Fruit fly (Drosophila melanogaster) whole organism, embryonic: Measurements from ENCODE around the gene CG32428.
A peak's percentile ranks its signal among the peaks of the same experiment; 100 is the strongest.

Experiments
- ATbp ChIP-seq: fragments of 200-800 bp; sonication (Bioruptor generic); optimal IDR thresholded peaks from 2 replicates; lab custom pipeline; 2017; ENCODE audit warnings: missing biosample characterization, mild to moderate bottlenecking, missing genetic modification characterization, missing genetic modification reagents
- Blimp-1 ChIP-seq: fragments of 200-800 bp; sonication (Bioruptor generic); optimal IDR thresholded peaks from 3 replicates; lab custom pipeline; 2018; ENCODE audit warnings: missing biosample characterization, missing genetic modification characterization, mild to moderate bottlenecking, moderate library complexity, missing genetic modification reagents
- CG10462 ChIP-seq: fragments of 200-800 bp; sonication (Bioruptor generic); optimal IDR thresholded peaks from 2 replicates; lab custom pipeline; 2016; ENCODE audit warnings: missing biosample characterization, missing genetic modification characterization
- CG10565 ChIP-seq: fragments of 200-800 bp; sonication (Bioruptor generic); optimal IDR thresholded peaks from 3 replicates; lab custom pipeline; 2016; ENCODE audit warnings: missing biosample characterization, mild to moderate bottlenecking, missing genetic modification characterization
- CG11247 ChIP-seq: fragments of 200-800 bp; sonication (Bioruptor generic); IDR thresholded peaks from 2 replicates; pipeline ENCODE4 v1.3.6; 2022; ENCODE audit warnings: missing biosample characterization, missing genetic modification characterization
- CG11696 ChIP-seq: fragments of 200-800 bp; sonication (Bioruptor generic); IDR thresholded peaks from 2 replicates; pipeline ENCODE4 v1.3.6; 2022; ENCODE audit warnings: missing biosample characterization, missing genetic modification characterization
- CG12299 ChIP-seq: fragments of 200-800 bp; sonication (Bioruptor generic); optimal IDR thresholded peaks from 2 replicates; lab custom pipeline; 2018; ENCODE audit warnings: missing biosample characterization, mild to moderate bottlenecking, missing genetic modification characterization
- CG1233 ChIP-seq: fragments of 200-800 bp; sonication (Bioruptor generic); optimal IDR thresholded peaks from 4 replicates; lab custom pipeline; 2018; ENCODE audit warnings: missing biosample characterization, mild to moderate bottlenecking, missing genetic modification characterization
- CG15514 ChIP-seq: fragments of 200-800 bp; sonication (Bioruptor generic); optimal IDR thresholded peaks from 3 replicates; lab custom pipeline; 2017; ENCODE audit warnings: missing biosample characterization, missing genetic modification characterization, mild to moderate bottlenecking, moderate library complexity, missing genetic modification reagents
- CG1603 ChIP-seq: fragments of 200-800 bp; sonication (Bioruptor generic); optimal IDR thresholded peaks from 2 replicates; lab custom pipeline; 2019; ENCODE audit warnings: missing biosample characterization, mild to moderate bottlenecking, missing genetic modification characterization, moderate library complexity
- CG17385 ChIP-seq: fragments of 200-800 bp; sonication (Bioruptor generic); optimal IDR thresholded peaks from 3 replicates; lab custom pipeline; 2018; ENCODE audit warnings: missing biosample characterization, mild to moderate bottlenecking, missing genetic modification characterization
- CG17612 ChIP-seq: fragments of 200-800 bp; sonication (Bioruptor generic); IDR thresholded peaks from 2 replicates; pipeline ENCODE4 v1.3.6; 2022; ENCODE audit warnings: missing biosample characterization, missing genetic modification characterization
- CG34224 ChIP-seq: fragments of 200-800 bp; sonication (Bioruptor generic); IDR thresholded peaks from 3 replicates; pipeline ENCODE4 v1.3.6; 2022; ENCODE audit warnings: missing biosample characterization, missing genetic modification characterization; ENCODE audit not compliant: partially characterized antibody
- CG34376 ChIP-seq: fragments of 200-800 bp; sonication (Bioruptor generic); optimal IDR thresholded peaks from 2 replicates; lab custom pipeline; 2018; ENCODE audit warnings: missing biosample characterization, mild to moderate bottlenecking, missing genetic modification characterization
- CG3726 ChIP-seq: fragments of 200-800 bp; sonication (Bioruptor generic); IDR thresholded peaks from 3 replicates; pipeline ENCODE4, ENCODE4 v1.3.6; 2022; ENCODE audit warnings: missing biosample characterization, missing genetic modification characterization
- CG3847 ChIP-seq: fragments of 200-800 bp; sonication (Bioruptor generic); IDR thresholded peaks from 2 replicates; pipeline ENCODE4 v1.3.6; 2022; ENCODE audit warnings: missing biosample characterization, missing genetic modification characterization
- CG4854 ChIP-seq: fragments of 200-800 bp; sonication (Bioruptor generic); optimal IDR thresholded peaks from 2 replicates; lab custom pipeline; 2016; ENCODE audit warnings: missing biosample characterization, missing genetic modification characterization, inconsistent platforms
- CG6654 ChIP-seq: fragments of 200-800 bp; sonication (Bioruptor generic); optimal IDR thresholded peaks from 2 replicates; lab custom pipeline; 2017; ENCODE audit warnings: missing biosample characterization, mild to moderate bottlenecking, missing genetic modification characterization
- CG7372 ChIP-seq: fragments of 200-800 bp; sonication (Bioruptor generic); IDR thresholded peaks from 2 replicates; pipeline ENCODE4 v1.3.6; 2022; ENCODE audit warnings: missing biosample characterization, missing genetic modification characterization
- CG9727 ChIP-seq: fragments of 200-800 bp; sonication (Bioruptor generic); optimal IDR thresholded peaks from 3 replicates; lab custom pipeline; 2017; ENCODE audit warnings: missing biosample characterization, mild to moderate bottlenecking, missing genetic modification characterization
- CG9876 ChIP-seq: fragments of 200-800 bp; sonication (Bioruptor generic); optimal IDR thresholded peaks from 2 replicates; lab custom pipeline; 2016; ENCODE audit warnings: missing biosample characterization, missing genetic modification characterization
- CG9932 ChIP-seq: fragments of 200-800 bp; sonication (Bioruptor generic); IDR thresholded peaks from 2 replicates; pipeline ENCODE4 v1.3.6; 2022; ENCODE audit warnings: missing biosample characterization, missing genetic modification characterization
- CoRest ChIP-seq: fragments of 200-800 bp; sonication (Bioruptor generic); optimal IDR thresholded peaks from 3 replicates; lab custom pipeline; 2018; ENCODE audit warnings: missing biosample characterization, mild to moderate bottlenecking, missing genetic modification characterization, moderate library complexity
- Dfd ChIP-seq, 2 experiments: fragments of >200 bp; optimal IDR thresholded peaks; 2 replicates each; lab custom pipeline; 2017; ENCODE audit warnings: missing biosample characterization in 2 of 2, missing genetic modification characterization in 2 of 2
- Hand ChIP-seq: fragments of 200-800 bp; sonication (Bioruptor generic); optimal IDR thresholded peaks from 2 replicates; lab custom pipeline; 2017; ENCODE audit warnings: mild to moderate bottlenecking, missing biosample characterization, missing genetic modification reagents, missing genetic modification characterization
- Meics ChIP-seq: fragments of 200-800 bp; sonication (Bioruptor generic); optimal IDR thresholded peaks from 2 replicates; lab custom pipeline; 2017; ENCODE audit warnings: missing biosample characterization, mild to moderate bottlenecking, missing genetic modification characterization
- NC2β ChIP-seq: fragments of 200-800 bp; sonication (Bioruptor generic); optimal IDR thresholded peaks from 2 replicates; lab custom pipeline; 2016; ENCODE audit warnings: missing biosample characterization, missing genetic modification characterization
- Poxn ChIP-seq: fragments of 200-800 bp; sonication (Bioruptor generic); IDR thresholded peaks from 2 replicates; pipeline ENCODE4 v1.3.6; 2022; ENCODE audit warnings: missing biosample characterization, missing genetic modification characterization
- Rfx ChIP-seq: fragments of 200-800 bp; sonication (Bioruptor generic); IDR thresholded peaks from 2 replicates; pipeline ENCODE4 v1.3.6; 2022; ENCODE audit warnings: missing biosample characterization, missing genetic modification characterization
- Side ChIP-seq: fragments of 200-800 bp; sonication (Bioruptor generic); optimal IDR thresholded peaks from 2 replicates; lab custom pipeline; 2016; ENCODE audit warnings: missing biosample characterization, missing genetic modification characterization
- ara ChIP-seq: fragments of 200-800 bp; sonication (Bioruptor generic); IDR thresholded peaks from 2 replicates; pipeline ENCODE4 v1.3.6; 2022; ENCODE audit warnings: missing biosample characterization, missing genetic modification characterization
- ato ChIP-seq: fragments of 200-800 bp; sonication (Bioruptor generic); IDR thresholded peaks from 2 replicates; pipeline ENCODE4 v1.3.6; 2022; ENCODE audit warnings: missing biosample characterization, missing genetic modification characterization; ENCODE audit not compliant: partially characterized antibody
- bsh ChIP-seq, 2 experiments: fragments of 200-800 bp; sonication (Bioruptor generic); optimal IDR thresholded peaks; 2 replicates each; lab custom pipeline; 2017 to 2018; ENCODE audit warnings: mild to moderate bottlenecking in 2 of 2, missing biosample characterization in 2 of 2, missing genetic modification characterization in 2 of 2, moderate library complexity in 1 of 2
- croc ChIP-seq: fragments of 200-800 bp; sonication (Bioruptor generic); conservative IDR thresholded peaks from 3 replicates; pipeline ENCODE4 v1.3.6; 2022; ENCODE audit warnings: missing biosample characterization, missing genetic modification characterization
- dimm ChIP-seq: fragments of 200-800 bp; sonication (Bioruptor generic); IDR thresholded peaks from 2 replicates; pipeline ENCODE4 v1.3.6; 2022; ENCODE audit warnings: missing biosample characterization, missing genetic modification characterization
- dpn ChIP-seq, 2 experiments: fragments of 200-800 bp; sonication (Bioruptor generic); optimal IDR thresholded peaks; 3 replicates each; lab custom pipeline; 2016; ENCODE audit warnings: missing biosample characterization in 2 of 2, missing genetic modification characterization in 2 of 2
- emc ChIP-seq: fragments of 200-800 bp; sonication (Bioruptor generic); optimal IDR thresholded peaks from 2 replicates; lab custom pipeline; 2016; ENCODE audit warnings: missing biosample characterization, missing genetic modification characterization
- grn ChIP-seq: fragments of 200-800 bp; sonication (Bioruptor generic); optimal IDR thresholded peaks from 3 replicates; lab custom pipeline; 2017; ENCODE audit warnings: missing biosample characterization, missing genetic modification characterization
- gt ChIP-seq: fragments of 200-800 bp; sonication (Bioruptor generic); IDR thresholded peaks from 2 replicates; pipeline ENCODE4 v1.3.6; 2022; ENCODE audit warnings: missing biosample characterization, missing genetic modification characterization
- hkb ChIP-seq, 2 experiments: fragments of 200-800 bp in 1 of 2; fragments of >200 bp in 1 of 2; sonication (Bioruptor generic) in 1 of 2; IDR thresholded peaks in 1 of 2; optimal IDR thresholded peaks in 1 of 2; 2 replicates each; pipeline versions ENCODE4 v1.3.6 to Lab custom; 2017 to 2022; ENCODE audit warnings: missing biosample characterization in 1 of 2, missing genetic modification characterization in 1 of 2
- ken ChIP-seq: fragments of 200-800 bp; sonication (Bioruptor generic); IDR thresholded peaks from 3 replicates; pipeline ENCODE4 v1.3.6; 2022; ENCODE audit warnings: missing biosample characterization, missing genetic modification characterization
- nau ChIP-seq: fragments of 200-800 bp; sonication (Bioruptor generic); optimal IDR thresholded peaks from 3 replicates; lab custom pipeline; 2017; ENCODE audit warnings: missing biosample characterization, mild to moderate bottlenecking, missing genetic modification characterization, missing genetic modification reagents
- odd ChIP-seq: fragments of 200-800 bp; sonication (Bioruptor generic); optimal IDR thresholded peaks from 2 replicates; lab custom pipeline; 2017; ENCODE audit warnings: missing biosample characterization, mild to moderate bottlenecking, missing genetic modification characterization
- otp ChIP-seq: fragments of 200-800 bp; sonication (Bioruptor generic); IDR thresholded peaks from 3 replicates; pipeline ENCODE4, ENCODE4 v1.3.6; 2022; ENCODE audit warnings: missing biosample characterization, missing genetic modification characterization
- ssp ChIP-seq: fragments of 200-800 bp; sonication (Bioruptor generic); IDR thresholded peaks from 2 replicates; pipeline ENCODE4 v1.3.6; 2022; ENCODE audit warnings: missing biosample characterization, missing genetic modification characterization
- stc ChIP-seq: fragments of 200-800 bp; sonication (Bioruptor generic); IDR thresholded peaks from 2 replicates; pipeline ENCODE4 v1.3.6; 2022; ENCODE audit warnings: missing biosample characterization, missing genetic modification characterization
- sug ChIP-seq: fragments of 200-800 bp; optimal IDR thresholded peaks from 2 replicates; lab custom pipeline; 2019; ENCODE audit warnings: missing biosample characterization, mild to moderate bottlenecking, missing genetic modification characterization, moderate library complexity
- wek ChIP-seq: fragments of 200-800 bp; sonication (Bioruptor generic); optimal IDR thresholded peaks from 3 replicates; lab custom pipeline; 2018; ENCODE audit warnings: missing biosample characterization, mild to moderate bottlenecking, missing genetic modification characterization, moderate library complexity
- zen ChIP-seq: fragments of 200-800 bp; sonication (Bioruptor generic); optimal IDR thresholded peaks from 3 replicates; lab custom pipeline; 2018; ENCODE audit warnings: missing biosample characterization, mild to moderate bottlenecking, missing genetic modification characterization, moderate library complexity

Gene CG32428

DNA sequence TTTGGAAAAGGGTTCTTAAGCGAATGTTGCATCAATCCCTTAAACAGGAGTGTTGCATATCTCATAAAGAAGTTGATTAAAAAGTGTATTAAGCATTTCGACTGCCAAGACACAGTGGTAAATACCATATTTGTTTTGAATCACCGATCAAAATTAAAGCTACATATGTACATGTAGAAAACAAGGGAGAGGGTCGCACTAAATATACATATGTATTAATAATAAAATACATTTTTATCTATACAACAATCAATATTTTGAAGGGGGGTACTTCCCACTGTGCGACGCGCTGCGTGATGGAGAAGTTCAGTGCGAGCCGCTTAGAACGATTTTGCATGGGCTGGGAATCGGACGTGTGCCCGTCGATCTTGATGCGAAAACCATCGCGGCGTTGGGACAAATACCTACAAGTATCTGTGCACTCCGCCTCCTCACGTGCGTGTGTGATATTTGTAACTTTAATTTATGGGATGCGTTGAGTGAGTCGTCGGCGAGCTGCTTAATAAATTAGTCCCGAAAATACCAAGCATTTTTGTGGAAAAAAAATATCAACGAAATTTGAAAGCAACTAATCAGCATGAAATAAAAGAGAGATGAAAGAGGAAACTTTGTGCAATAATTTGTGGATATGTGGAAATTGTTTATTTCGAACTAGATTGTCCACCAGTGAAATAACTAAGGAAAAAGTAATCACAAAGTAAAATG, 28.6 kb downstream of the CG32428 start (continued):
- peak; percentile 83 for TF ChIP-seq ATbp (GFP tag; lab: Kevin White, UChicago)
- TF ChIP-seq CG9727 (GFP tag; lab: Kevin White, UChicago), result peak; percentile 87
- TF ChIP-seq CG17385 (GFP tag; lab: Kevin White, UChicago), result peak; percentile 83
- TF ChIP-seq hkb (optimal IDR thresholded peaks at IDR 0.05; lab: Kevin White, UChicago), result no peak
- peak; percentile 95 for TF ChIP-seq hkb (GFP tag; IDR thresholded peaks at IDR 0.05; lab: Robert Waterston, UW)
- TF ChIP-seq CG3847 (GFP tag; lab: Robert Waterston, UW), result peak; percentile 78
- TF ChIP-seq CG15514 (GFP tag; lab: Kevin White, UChicago), result peak; percentile 78
- TF ChIP-seq NC2β, result peak; percentile 26
- TF ChIP-seq dpn (GFP tag; optimal IDR thresholded peaks at IDR 0.05; lab: Kevin White, UChicago), result peak; percentile 24 to 89
- no peak for TF ChIP-seq ato (GFP tag; lab: Robert Waterston, UW)
- no peak for TF ChIP-seq Side (GFP tag; lab: Kevin White, UChicago)
- peak; percentile 90 for TF ChIP-seq ara (GFP tag; lab: Robert Waterston, UW)
- TF ChIP-seq CG7372 (GFP tag; lab: Robert Waterston, UW), result peak; percentile 87
- no peak for TF ChIP-seq CG9876 (GFP tag; lab: Kevin White, UChicago)
- TF ChIP-seq ken (GFP tag; lab: Robert Waterston, UW), result peak; percentile 89
- TF ChIP-seq CG10565 (GFP tag; lab: Kevin White, UChicago), result peak; percentile 23
- TF ChIP-seq CG11696 (GFP tag; lab: Robert Waterston, UW), result peak; percentile 80
- peak; percentile 79 for TF ChIP-seq zen (tag; lab: Kevin White, UChicago)
- TF ChIP-seq CG1603, result peak; percentile 90
- peak; percentile 67 for TF ChIP-seq CG6654 (GFP tag; lab: Kevin White, UChicago)
- TF ChIP-seq Blimp-1, result peak; percentile 85
- no peak for TF ChIP-seq emc (GFP tag; lab: Kevin White, UChicago)
- TF ChIP-seq croc (GFP tag; lab: Robert Waterston, UW), result peak; percentile 75
- peak; percentile 77 for TF ChIP-seq nau (GFP tag; lab: Kevin White, UChicago)
- no peak for TF ChIP-seq Dfd (GFP tag; optimal IDR thresholded peaks at IDR 0.05; lab: Kevin White, UChicago)
- TF ChIP-seq gt (GFP tag; lab: Robert Waterston, UW), result peak; percentile 68
- no peak for TF ChIP-seq CG34224
- peak; percentile 41 for TF ChIP-seq CG4854 (GFP tag; lab: Kevin White, UChicago)
- TF ChIP-seq CoRest (tag; lab: Kevin White, UChicago), result peak; percentile 85
- peak; percentile 28 for TF ChIP-seq CG34376
- peak; percentile 23 for TF ChIP-seq grn (GFP tag; lab: Kevin White, UChicago)
- peak; percentile 54 for TF ChIP-seq CG10462 (GFP tag; lab: Kevin White, UChicago)
- TF ChIP-seq CG1233, result peak; percentile 86
- TF ChIP-seq dimm (GFP tag; lab: Robert Waterston, UW), result peak; percentile 66; the same call in 1 of the 2 replicates
- TF ChIP-seq otp, result peak; percentile 84
- peak; percentile 86 for TF ChIP-seq Meics
- peak; percentile 40 for TF ChIP-seq CG12299 (tag; lab: Kevin White, UChicago)
- peak; percentile 85 for TF ChIP-seq CG11247
- TF ChIP-seq CG17612 (GFP tag; lab: Robert Waterston, UW), result peak; percentile 74
- TF ChIP-seq sug (tag; lab: Kevin White, UChicago), result peak; percentile 53
- TF ChIP-seq stc (GFP tag; lab: Robert Waterston, UW), result peak; percentile 91
- TF ChIP-seq bsh (GFP tag; optimal IDR thresholded peaks at IDR 0.05; lab: Kevin White, UChicago), result peak; percentile 78 to 89
- peak; percentile 74; the same call in 1 of the 3 replicates for TF ChIP-seq CG3726
- TF ChIP-seq Rfx, result peak; percentile 91
- peak; percentile 81 for TF ChIP-seq ssp (GFP tag; lab: Robert Waterston, UW)
- peak; percentile 74 for TF ChIP-seq odd (GFP tag; lab: Kevin White, UChicago)
- TF ChIP-seq wek (GFP tag; lab: Kevin White, UChicago), result peak; percentile 49
- peak; percentile 44 for TF ChIP-seq Hand (GFP tag; lab: Kevin White, UChicago)
- 0 out of 2 replicates have a peak, but pooled peaks have one; percentile 37 for TF ChIP-seq Poxn (GFP tag; lab: Robert Waterston, UW)
- TF ChIP-seq CG9932 (GFP tag; lab: Robert Waterston, UW), result peak; percentile 82
